Fruit fly (Drosophila melanogaster) whole organism, embryonic: ENCODE measurements around the gene AstCC.

Source experiments
- CG3726 ChIP-seq: fragments of 200-800 bp; sonication (Bioruptor generic); IDR thresholded peaks from 3 replicates; pipeline ENCODE4, ENCODE4 v1.3.6; 2022; ENCODE audit warnings: missing biosample characterization, missing genetic modification characterization
- Rx ChIP-seq: fragments of 200-800 bp; sonication (Bioruptor generic); IDR thresholded peaks from 2 replicates; pipeline ENCODE4 v1.3.6; 2022; ENCODE audit warnings: missing biosample characterization, missing genetic modification characterization
- unc-4 ChIP-seq: fragments of 200-800 bp; sonication (Bioruptor generic); IDR thresholded peaks from 2 replicates; pipeline ENCODE4 v1.3.6; 2022; ENCODE audit warnings: missing biosample characterization, missing genetic modification characterization; ENCODE audit not compliant: partially characterized antibody

- TF ChIP-seq CG3726 (GFP tag; lab: Robert Waterston, UW) (no peak), unc-4 (GFP tag; lab: Robert Waterston, UW) (no peak), Rx (no peak)
Measured at dm6 chr2L:11082025-11082424, 3.0 kb downstream of the AstCC start.
